Worm (Caenorhabditis elegans) whole organism, midembryonic: ENCODE data around the gene F20D6.12.

Experiments used
- flt-1 ChIP-seq: fragments of 200-800 bp; sonication (Bioruptor generic); IDR thresholded peaks from 2 replicates; pipeline ENCODE4 v1.3.6; 2022; ENCODE audit warnings: missing genetic modification characterization, missing compliant biosample characterization
- klf-2 ChIP-seq: fragments of 200-800 bp; sonication (Bioruptor generic); conservative IDR thresholded peaks from 2 replicates; pipeline ENCODE4 v1.3.6; 2022; ENCODE audit warnings: missing genetic modification reagents, missing genetic modification characterization, missing compliant biosample characterization
- ref-1 ChIP-seq: fragments of 200-800 bp; sonication (Bioruptor generic); conservative IDR thresholded peaks from 2 replicates; pipeline ENCODE4 v1.3.6; 2022; ENCODE audit warnings: missing genetic modification reagents, missing genetic modification characterization, missing compliant biosample characterization
- ztf-23 ChIP-seq: fragments of 200-800 bp; sonication (Bioruptor generic); IDR thresholded peaks from 2 replicates; pipeline ENCODE4 v1.3.6; 2022; ENCODE audit warnings: missing genetic modification reagents, missing genetic modification characterization, missing compliant biosample characterization
- ztf-29 ChIP-seq: fragments of 200-800 bp; sonication (Bioruptor generic); IDR thresholded peaks from 2 replicates; pipeline ENCODE4 v1.3.6; 2022; ENCODE audit warnings: missing genetic modification reagents, missing genetic modification characterization, missing compliant biosample characterization

DNA sequence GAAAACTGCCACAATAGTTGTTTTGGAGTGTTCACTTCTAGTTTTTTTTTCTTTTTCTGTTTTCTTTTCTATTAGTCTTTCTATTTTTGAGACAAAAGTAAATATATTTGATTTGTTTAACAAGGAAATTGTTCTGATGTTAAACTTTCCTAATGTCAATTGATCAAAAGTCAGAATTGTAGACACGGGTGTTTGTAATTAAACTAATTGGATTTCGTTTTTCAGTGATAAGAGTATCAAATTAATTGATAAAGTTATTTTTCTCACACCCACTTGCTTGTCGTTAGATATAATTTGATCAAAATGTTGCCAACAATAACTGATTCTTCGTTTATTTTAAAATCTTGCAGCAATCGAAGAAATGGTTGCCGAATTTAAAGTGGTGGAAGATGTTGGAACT, 26.7 kb downstream of the F20D6.12 start:
- no peak for TF ChIP-seq ref-1 (GFP tag; lab: Robert Waterston, UW)
- TF ChIP-seq flt-1 (GFP tag; lab: Robert Waterston, UW) = no peak
- no peak for TF ChIP-seq ztf-29 (GFP tag; lab: Robert Waterston, UW)
- TF ChIP-seq ztf-23 (GFP tag; lab: Robert Waterston, UW) = no peak
- no peak for TF ChIP-seq klf-2 (GFP tag; lab: Robert Waterston, UW)
